Fruit fly (Drosophila melanogaster) whole organism, prepupa: ENCODE data around the gene CG43403.
A peak's percentile ranks its signal among the peaks of the same experiment; 100 is the strongest.

Source experiments
- Blimp-1 ChIP-seq: fragments of 200-800 bp; sonication (Bioruptor generic); optimal IDR thresholded peaks from 3 replicates; lab custom pipeline; 2017; ENCODE audit warnings: missing biosample characterization, missing genetic modification characterization, mild to moderate bottlenecking, moderate library complexity, missing genetic modification reagents
- CG10669 ChIP-seq: fragments of 200-800 bp; sonication (Bioruptor generic); optimal IDR thresholded peaks from 3 replicates; lab custom pipeline; 2018; ENCODE audit warnings: missing biosample characterization, mild to moderate bottlenecking, missing genetic modification characterization, moderate library complexity
- CG11294 ChIP-seq: fragments of 200-800 bp; sonication (Bioruptor generic); IDR thresholded peaks from 2 replicates; pipeline ENCODE4 v1.3.6; 2022; ENCODE audit warnings: missing biosample characterization, missing genetic modification characterization
- CG11762 ChIP-seq: fragments of 200-800 bp; sonication (Bioruptor generic); optimal IDR thresholded peaks from 3 replicates; lab custom pipeline; 2016; ENCODE audit warnings: missing biosample characterization, missing genetic modification characterization; ENCODE audit not compliant: insufficient read depth
- CG11902 ChIP-seq: fragments of 200-800 bp; sonication (Bioruptor generic); optimal IDR thresholded peaks from 3 replicates; lab custom pipeline; 2016; ENCODE audit warnings: missing biosample characterization, missing genetic modification characterization
- CG15336 ChIP-seq: fragments of 200-800 bp; sonication (Bioruptor generic); IDR thresholded peaks from 2 replicates; pipeline ENCODE4 v1.3.6; 2022; ENCODE audit warnings: missing biosample characterization, missing genetic modification characterization
- CG1621 ChIP-seq: fragments of 200-800 bp; sonication (Bioruptor generic); optimal IDR thresholded peaks from 3 replicates; lab custom pipeline; 2018; ENCODE audit warnings: missing biosample characterization, mild to moderate bottlenecking, missing genetic modification characterization
- CG16779 ChIP-seq: fragments of 200-800 bp; sonication (Bioruptor generic); optimal IDR thresholded peaks from 3 replicates; lab custom pipeline; 2017; ENCODE audit warnings: missing biosample characterization, mild to moderate bottlenecking, missing genetic modification characterization
- CG34406 ChIP-seq: fragments of 200-800 bp; sonication (Bioruptor generic); optimal IDR thresholded peaks from 3 replicates; lab custom pipeline; 2016; ENCODE audit warnings: missing biosample characterization, missing genetic modification characterization
- CG3919 ChIP-seq: fragments of 200-800 bp; sonication (Bioruptor generic); optimal IDR thresholded peaks from 3 replicates; lab custom pipeline; 2016; ENCODE audit warnings: missing biosample characterization, missing genetic modification characterization
- CG6163 ChIP-seq: fragments of 200-800 bp; sonication (Bioruptor generic); IDR thresholded peaks from 3 replicates; pipeline ENCODE4 v1.3.6; 2022; ENCODE audit warnings: missing biosample characterization, missing genetic modification characterization
- CG6276 ChIP-seq: fragments of 200-800 bp; sonication (Bioruptor generic); optimal IDR thresholded peaks from 2 replicates; lab custom pipeline; 2017; ENCODE audit warnings: missing biosample characterization, mild to moderate bottlenecking, missing genetic modification characterization
- CG6792 ChIP-seq: fragments of 200-800 bp; sonication (Bioruptor generic); optimal IDR thresholded peaks from 3 replicates; lab custom pipeline; 2016; ENCODE audit warnings: missing biosample characterization, missing genetic modification characterization
- CG6808 ChIP-seq: fragments of 200-800 bp; sonication (Bioruptor generic); optimal IDR thresholded peaks from 3 replicates; lab custom pipeline; 2017; ENCODE audit warnings: missing biosample characterization, missing genetic modification characterization, mild to moderate bottlenecking, moderate library complexity, missing genetic modification reagents
- CG6854 ChIP-seq: fragments of 200-800 bp; sonication (Bioruptor generic); optimal IDR thresholded peaks from 2 replicates; lab custom pipeline; 2017; ENCODE audit warnings: missing biosample characterization, mild to moderate bottlenecking, missing genetic modification characterization
- CG8119 ChIP-seq: fragments of 200-800 bp; sonication (Bioruptor generic); IDR thresholded peaks from 3 replicates; pipeline ENCODE4 v1.3.6; 2022; ENCODE audit warnings: missing biosample characterization, missing genetic modification characterization
- CG8319 ChIP-seq: fragments of 200-800 bp; sonication (Bioruptor generic); optimal IDR thresholded peaks from 3 replicates; lab custom pipeline; 2016; ENCODE audit warnings: missing biosample characterization, missing genetic modification characterization
- CG8632 ChIP-seq: fragments of 200-800 bp; sonication (Bioruptor generic); optimal IDR thresholded peaks from 3 replicates; lab custom pipeline; 2016; ENCODE audit warnings: missing biosample characterization, missing genetic modification characterization
- CG9139 ChIP-seq: fragments of 200-800 bp; sonication (Bioruptor generic); optimal IDR thresholded peaks from 3 replicates; lab custom pipeline; 2017; ENCODE audit warnings: missing biosample characterization, mild to moderate bottlenecking, missing genetic modification characterization
- Eip75B ChIP-seq: fragments of 200-800 bp; sonication (Bioruptor generic); optimal IDR thresholded peaks from 3 replicates; lab custom pipeline; 2016; ENCODE audit warnings: missing biosample characterization, missing genetic modification characterization
- Eip78C ChIP-seq: fragments of 200-800 bp; sonication (Bioruptor generic); peaks from one replicate; lab custom pipeline; 2016; ENCODE audit warnings: missing biosample characterization, missing genetic modification characterization
- Eip93F ChIP-seq: fragments of 200-800 bp; sonication (Bioruptor generic); optimal IDR thresholded peaks from 2 replicates; lab custom pipeline; 2016; ENCODE audit warnings: missing biosample characterization, mild to moderate bottlenecking, missing genetic modification characterization
- Ets96B ChIP-seq: fragments of 200-800 bp; optimal IDR thresholded peaks from 2 replicates; lab custom pipeline; 2019; ENCODE audit warnings: missing biosample characterization, mild to moderate bottlenecking, missing genetic modification characterization, moderate library complexity
- Gug ChIP-seq: fragments of 200-800 bp; sonication (Bioruptor generic); IDR thresholded peaks from 2 replicates; pipeline ENCODE4 v1.3.6; 2022; ENCODE audit warnings: missing biosample characterization, missing genetic modification characterization
- Hr39 ChIP-seq: fragments of 200-800 bp; sonication (Bioruptor generic); optimal IDR thresholded peaks from 2 replicates; lab custom pipeline; 2016; ENCODE audit warnings: missing biosample characterization, missing genetic modification characterization
- Hr4 ChIP-seq: fragments of 200-800 bp; sonication (Bioruptor generic); optimal IDR thresholded peaks from 3 replicates; lab custom pipeline; 2016; ENCODE audit warnings: missing biosample characterization, missing genetic modification characterization
- Met ChIP-seq: fragments of 200-800 bp; sonication (Bioruptor generic); optimal IDR thresholded peaks from 3 replicates; lab custom pipeline; 2016; ENCODE audit warnings: missing biosample characterization, missing genetic modification characterization
- OdsH ChIP-seq: fragments of 200-800 bp; sonication (Bioruptor generic); optimal IDR thresholded peaks from 3 replicates; lab custom pipeline; 2016; ENCODE audit warnings: missing biosample characterization, missing genetic modification characterization
- Sox15 ChIP-seq: fragments of 200-800 bp; sonication (Bioruptor generic); optimal IDR thresholded peaks from 3 replicates; lab custom pipeline; 2016; ENCODE audit warnings: missing biosample characterization, missing genetic modification characterization
- achi ChIP-seq: fragments of 200-800 bp; sonication (Bioruptor generic); optimal IDR thresholded peaks from 3 replicates; lab custom pipeline; 2016; ENCODE audit warnings: missing biosample characterization, missing genetic modification characterization
- acj6 ChIP-seq: fragments of 200-800 bp; sonication (Bioruptor generic); optimal IDR thresholded peaks from 3 replicates; lab custom pipeline; 2016; ENCODE audit warnings: missing biosample characterization, missing genetic modification characterization
- dsx ChIP-seq: fragments of 200-800 bp; optimal IDR thresholded peaks from 3 replicates; lab custom pipeline; 2019; ENCODE audit warnings: missing biosample characterization, mild to moderate bottlenecking, missing genetic modification characterization, moderate library complexity; ENCODE audit not compliant: poor library complexity, severe bottlenecking
- eg ChIP-seq: fragments of 200-800 bp; sonication (Bioruptor generic); IDR thresholded peaks from 3 replicates; pipeline ENCODE4 v1.3.6; 2022; ENCODE audit warnings: missing biosample characterization, missing genetic modification characterization
- esn ChIP-seq: fragments of 200-800 bp; sonication (Bioruptor generic); optimal IDR thresholded peaks from 2 replicates; lab custom pipeline; 2016; ENCODE audit warnings: missing biosample characterization, mild to moderate bottlenecking, missing genetic modification characterization, moderate library complexity
- fd59A ChIP-seq: fragments of 200-800 bp; sonication (Bioruptor generic); optimal IDR thresholded peaks from 2 replicates; lab custom pipeline; 2017; ENCODE audit warnings: missing biosample characterization, mild to moderate bottlenecking, missing genetic modification characterization, missing genetic modification reagents
- fd85E ChIP-seq: fragments of 200-800 bp; sonication (Bioruptor generic); optimal IDR thresholded peaks from 3 replicates; lab custom pipeline; 2016; ENCODE audit warnings: missing biosample characterization, missing genetic modification characterization
- fkh ChIP-seq: fragments of 200-800 bp; sonication (Bioruptor generic); optimal IDR thresholded peaks from 3 replicates; lab custom pipeline; 2017; ENCODE audit warnings: missing biosample characterization, mild to moderate bottlenecking, missing genetic modification characterization, moderate library complexity
- lz ChIP-seq: fragments of 200-800 bp; sonication (Bioruptor generic); optimal IDR thresholded peaks from 3 replicates; lab custom pipeline; 2016; ENCODE audit warnings: missing biosample characterization, missing genetic modification characterization
- net ChIP-seq: fragments of 200-800 bp; sonication (Bioruptor generic); optimal IDR thresholded peaks from 3 replicates; lab custom pipeline; 2016; ENCODE audit warnings: missing biosample characterization, missing genetic modification characterization
- pdm3 ChIP-seq: fragments of 200-800 bp; sonication (Bioruptor generic); optimal IDR thresholded peaks from 3 replicates; lab custom pipeline; 2016; ENCODE audit warnings: missing biosample characterization, missing genetic modification characterization
- salr ChIP-seq, 2 experiments: fragments of 200-800 bp; sonication (Bioruptor generic); optimal IDR thresholded peaks; 3 replicates each; lab custom pipeline; 2016 to 2018; ENCODE audit warnings: missing biosample characterization in 2 of 2, missing genetic modification characterization in 2 of 2, mild to moderate bottlenecking in 1 of 2
- spab ChIP-seq: fragments of 200-800 bp; sonication (Bioruptor generic); optimal IDR thresholded peaks from 2 replicates; lab custom pipeline; 2017; ENCODE audit warnings: missing biosample characterization, mild to moderate bottlenecking, missing genetic modification characterization, missing genetic modification reagents
- ss ChIP-seq, 2 experiments: fragments of 200-800 bp; sonication (Bioruptor generic); optimal IDR thresholded peaks; 2 replicates in 1 of 2; 3 replicates in 1 of 2; lab custom pipeline; 2017 to 2018; ENCODE audit warnings: mild to moderate bottlenecking in 2 of 2, missing biosample characterization in 2 of 2, missing genetic modification characterization in 2 of 2, moderate library complexity in 1 of 2
- svp ChIP-seq: fragments of 200-800 bp; sonication (Bioruptor generic); peaks from one replicate; lab custom pipeline; 2016; ENCODE audit warnings: missing biosample characterization, missing genetic modification characterization
- topi ChIP-seq: fragments of 200-800 bp; sonication (Bioruptor generic); optimal IDR thresholded peaks from 3 replicates; lab custom pipeline; 2016; ENCODE audit warnings: missing biosample characterization, missing genetic modification characterization
- vri ChIP-seq: fragments of 200-800 bp; sonication (Bioruptor generic); optimal IDR thresholded peaks from 3 replicates; lab custom pipeline; 2016; ENCODE audit warnings: missing biosample characterization, mild to moderate bottlenecking, missing genetic modification characterization

CG43403 gene

DNA sequence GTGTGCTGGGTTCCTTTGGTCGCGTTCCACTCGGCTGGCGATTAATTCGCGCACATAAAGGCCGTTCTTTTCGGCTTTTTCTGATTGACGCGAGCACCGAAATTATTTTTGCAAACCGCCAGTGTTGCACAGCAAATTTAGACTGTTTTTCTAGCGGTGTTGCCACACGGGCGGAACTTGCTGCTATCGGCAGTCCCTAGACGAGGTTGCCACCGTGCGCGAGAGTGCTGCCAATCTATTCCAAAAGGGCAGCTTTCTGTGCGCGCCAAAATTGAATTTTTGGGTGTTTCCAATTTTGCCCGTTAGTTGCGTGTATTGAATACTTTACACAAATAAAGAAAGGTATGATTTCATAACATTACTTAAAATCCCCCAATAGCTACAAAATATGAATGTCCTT lies 34.7 kb upstream of the CG43403 start, which contains the start of gene Drp1 (continued):
- no peak for TF ChIP-seq Hr4 (GFP tag; lab: Kevin White, UChicago)
- no peak for TF ChIP-seq CG8119 (GFP tag; lab: Robert Waterston, UW)
- TF ChIP-seq Eip75B: peak; percentile 26
- TF ChIP-seq achi: no peak
- no peak for TF ChIP-seq pdm3 (GFP tag; lab: Kevin White, UChicago)
- TF ChIP-seq CG3919 (GFP tag; lab: Kevin White, UChicago): peak; percentile 31
- no peak for TF ChIP-seq CG8319 (GFP tag; lab: Kevin White, UChicago)
- TF ChIP-seq CG11294 (GFP tag; lab: Robert Waterston, UW): no peak
- TF ChIP-seq CG8632 (GFP tag; lab: Kevin White, UChicago): no peak
- TF ChIP-seq Blimp-1 (GFP tag; lab: Kevin White, UChicago): no peak
- TF ChIP-seq Ets96B (tag; lab: Kevin White, UChicago): no peak
- TF ChIP-seq CG9139 (GFP tag; lab: Kevin White, UChicago): no peak
- TF ChIP-seq dsx (GFP tag; lab: Kevin White, UChicago): no peak
- no peak for TF ChIP-seq CG6792
- no peak for TF ChIP-seq Gug (GFP tag; lab: Robert Waterston, UW)
- no peak for TF ChIP-seq CG6854 (GFP tag; lab: Kevin White, UChicago)
- TF ChIP-seq lz (GFP tag; lab: Kevin White, UChicago): peak; percentile 35
- no peak for TF ChIP-seq spab (GFP tag; lab: Kevin White, UChicago)
- peak; percentile 8 for TF ChIP-seq vri
- no peak for TF ChIP-seq fkh
- TF ChIP-seq CG6163 (GFP tag; lab: Robert Waterston, UW): peak; percentile 36; the same call in 2 of the 3 replicates
- TF ChIP-seq fd85E (GFP tag; lab: Kevin White, UChicago): no peak
- no peak for TF ChIP-seq Eip78C (GFP tag; lab: Kevin White, UChicago)
- no peak for TF ChIP-seq salr (GFP tag; optimal IDR thresholded peaks at IDR 0.05; lab: Kevin White, UChicago)
- TF ChIP-seq topi (GFP tag; lab: Kevin White, UChicago): no peak
- TF ChIP-seq acj6 (GFP tag; lab: Kevin White, UChicago): no peak
- TF ChIP-seq eg (GFP tag; lab: Robert Waterston, UW): no peak
- no peak for TF ChIP-seq svp
- peak; percentile 6 for TF ChIP-seq OdsH
- TF ChIP-seq net (GFP tag; lab: Kevin White, UChicago): no peak
- TF ChIP-seq CG6276 (GFP tag; lab: Kevin White, UChicago): no peak
- TF ChIP-seq CG15336 (GFP tag; lab: Robert Waterston, UW): no peak
- TF ChIP-seq CG11762: no peak
- no peak for TF ChIP-seq CG1621 (tag; lab: Kevin White, UChicago)
- no peak for TF ChIP-seq CG11902 (GFP tag; lab: Kevin White, UChicago)
- no peak for TF ChIP-seq ss (GFP tag; optimal IDR thresholded peaks at IDR 0.05; lab: Kevin White, UChicago)
- TF ChIP-seq esn (GFP tag; lab: Kevin White, UChicago): no peak
- no peak for TF ChIP-seq CG10669 (GFP tag; lab: Kevin White, UChicago)
- no peak for TF ChIP-seq Met (GFP tag; lab: Kevin White, UChicago)
- TF ChIP-seq, all 60 proteins: peak for 11

- TF ChIP-seq topi (GFP tag; lab: Kevin White, UChicago) (no peak), CG6808 (GFP tag; lab: Kevin White, UChicago) (no peak), fkh (no peak), Eip93F (GFP tag; lab: Kevin White, UChicago) (no peak), net (GFP tag; lab: Kevin White, UChicago) (no peak), CG16779 (tag; lab: Kevin White, UChicago) (no peak), CG34406 (GFP tag; lab: Kevin White, UChicago) (no peak), CG11294 (GFP tag; lab: Robert Waterston, UW) (no peak), pdm3 (GFP tag; lab: Kevin White, UChicago) (no peak), CG11902 (GFP tag; lab: Kevin White, UChicago) (no peak), Hr39 (GFP tag; lab: Kevin White, UChicago) (no peak), esn (GFP tag; lab: Kevin White, UChicago) (no peak), CG15336 (GFP tag; lab: Robert Waterston, UW) (no peak), fd59A (GFP tag; lab: Kevin White, UChicago) (no peak), dsx (GFP tag; lab: Kevin White, UChicago) (no peak), Ets96B (tag; lab: Kevin White, UChicago) (no peak), Sox15 (GFP tag; lab: Kevin White, UChicago) (no peak)
Measured at dm6 chr2L:2591569-2591968, 28.4 kb upstream of the CG43403 start, which contains the start of gene CG15394. TSS of gene CG15394 (plus strand) at chr2L:2591869.
